Worm (Caenorhabditis elegans) whole organism, L4 larva: ENCODE measurements around the gene iglr-1.

Experiments used
- D1046.2 ChIP-seq: fragments of 200-800 bp; sonication (Bioruptor generic); IDR thresholded peaks from 2 replicates; pipeline ENCODE4 v1.3.6; 2022; ENCODE audit warnings: missing genetic modification characterization, missing compliant biosample characterization
- F49E8.2 ChIP-seq: sonication (generic microtip); optimal IDR thresholded peaks from 2 replicates; lab custom pipeline; 2016; ENCODE audit warnings: missing compliant biosample characterization, mild to moderate bottlenecking, missing genetic modification characterization, borderline replicate concordance
- T26A8.4 ChIP-seq: fragments of 200-800 bp; sonication (Bioruptor generic); IDR thresholded peaks from 2 replicates; pipeline ENCODE4 v1.3.6; 2022; ENCODE audit warnings: missing genetic modification characterization, missing compliant biosample characterization
- Y105C5A.15 ChIP-seq: fragments of 200-800 bp; sonication (Bioruptor generic); IDR thresholded peaks from 2 replicates; pipeline ENCODE4 v1.3.6; 2022; ENCODE audit warnings: missing genetic modification characterization, missing compliant biosample characterization
- Y48G9A.11 ChIP-seq: fragments of 200-800 bp; sonication (Bioruptor generic); IDR thresholded peaks from 2 replicates; pipeline ENCODE4 v1.3.6; 2022; ENCODE audit warnings: missing genetic modification reagents, missing genetic modification characterization, missing compliant biosample characterization
- Y75B8A.6 ChIP-seq: fragments of 200-800 bp; sonication (Bioruptor generic); IDR thresholded peaks from 2 replicates; pipeline ENCODE4 v1.3.6; 2022; ENCODE audit warnings: missing genetic modification reagents, missing genetic modification characterization, missing compliant biosample characterization
- ZK546.5 ChIP-seq, 2 experiments: sonication (generic microtip); optimal IDR thresholded peaks; 2 replicates each; lab custom pipeline; 2017; ENCODE audit warnings: missing biosample characterization in 2 of 2, missing genetic modification characterization in 2 of 2
- arid-1 ChIP-seq: fragments of 200-800 bp; sonication (Bioruptor generic); conservative IDR thresholded peaks from 2 replicates; pipeline ENCODE4 v1.3.6; 2022; ENCODE audit warnings: missing genetic modification reagents, missing genetic modification characterization, missing compliant biosample characterization
- attf-4 ChIP-seq: sonication (generic microtip); optimal IDR thresholded peaks from 3 replicates; lab custom pipeline; 2017; ENCODE audit warnings: missing biosample characterization, missing genetic modification characterization
- ceh-20 ChIP-seq: fragments of 200-800 bp; sonication (Bioruptor generic); IDR thresholded peaks from 2 replicates; pipeline ENCODE4 v1.3.6; 2022; ENCODE audit warnings: missing genetic modification reagents, missing genetic modification characterization, missing compliant biosample characterization
- ceh-62 ChIP-seq: sonication (generic microtip); optimal IDR thresholded peaks from 2 replicates; lab custom pipeline; 2017; ENCODE audit warnings: missing biosample characterization, missing genetic modification characterization
- ces-1 ChIP-seq: fragments of 150-350 bp; sonication (generic microtip); optimal IDR thresholded peaks from 4 replicates; lab custom pipeline; 2014; ENCODE audit warnings: missing biosample characterization, missing genetic modification reagents, missing genetic modification characterization
- cey-2 ChIP-seq: sonication (generic microtip); optimal IDR thresholded peaks from 3 replicates; lab custom pipeline; 2017; ENCODE audit warnings: missing genetic modification characterization, mild to moderate bottlenecking, missing compliant biosample characterization, antibody characterized with exemption, borderline replicate concordance; ENCODE audit not compliant: insufficient read depth
- daf-12 ChIP-seq: fragments of 150-350 bp; optimal IDR thresholded peaks from 2 replicates; lab custom pipeline; 2014; ENCODE audit warnings: missing biosample characterization, missing genetic modification reagents, missing genetic modification characterization
- dmd-6 ChIP-seq: fragments of 200-800 bp; sonication (Bioruptor generic); IDR thresholded peaks from 2 replicates; pipeline ENCODE4 v1.3.6; 2022; ENCODE audit warnings: missing genetic modification reagents, missing genetic modification characterization, missing compliant biosample characterization
- duxl-1 ChIP-seq: sonication (generic microtip); optimal IDR thresholded peaks from 2 replicates; lab custom pipeline; 2016; ENCODE audit warnings: mild to moderate bottlenecking, missing genetic modification characterization, moderate library complexity, missing compliant biosample characterization; ENCODE audit not compliant: poor library complexity
- dve-1 ChIP-seq: sonication (generic microtip); optimal IDR thresholded peaks from 2 replicates; lab custom pipeline; 2017; ENCODE audit warnings: antibody characterized with exemption, mild to moderate bottlenecking, missing genetic modification characterization, missing compliant biosample characterization; ENCODE audit not compliant: insufficient read depth
- egl-27 ChIP-seq: sonication (generic microtip); optimal IDR thresholded peaks from 3 replicates; lab custom pipeline; 2017; ENCODE audit warnings: missing biosample characterization, missing genetic modification reagents, missing genetic modification characterization
- egl-43 ChIP-seq: fragments of 200-800 bp; sonication (Bioruptor generic); IDR thresholded peaks from 2 replicates; pipeline ENCODE4 v1.3.6; 2022; ENCODE audit warnings: missing genetic modification reagents, missing genetic modification characterization, missing compliant biosample characterization
- fkh-10 ChIP-seq: fragments of 150-350 bp; optimal IDR thresholded peaks from 2 replicates; lab custom pipeline; 2014; ENCODE audit warnings: missing biosample characterization, missing genetic modification reagents, missing genetic modification characterization
- fos-1 ChIP-seq: fragments of 150-350 bp; optimal IDR thresholded peaks from 2 replicates; lab custom pipeline; 2014; ENCODE audit warnings: missing biosample characterization, missing genetic modification characterization
- gei-8 ChIP-seq: fragments of 200-800 bp; sonication (Bioruptor generic); optimal IDR thresholded peaks from 2 replicates; lab custom pipeline; 2018; ENCODE audit warnings: mild to moderate bottlenecking, missing genetic modification characterization, missing compliant biosample characterization
- hmg-1.1 ChIP-seq: fragments of 200-800 bp; sonication (Bioruptor generic); IDR thresholded peaks from 2 replicates; pipeline ENCODE4 v1.3.6; 2022; ENCODE audit warnings: missing genetic modification reagents, missing genetic modification characterization, missing compliant biosample characterization
- lim-7 ChIP-seq: fragments of 200-800 bp; sonication (Bioruptor generic); IDR thresholded peaks from 2 replicates; pipeline ENCODE4 v1.3.6; 2022; ENCODE audit warnings: missing genetic modification characterization, missing compliant biosample characterization
- lin-15B ChIP-seq: fragments of 150-350 bp; sonication (generic microtip); optimal IDR thresholded peaks from 3 replicates; lab custom pipeline; 2014; ENCODE audit warnings: missing biosample characterization, missing genetic modification characterization
- lin-39 ChIP-seq: fragments of 150-350 bp; optimal IDR thresholded peaks from 2 replicates; lab custom pipeline; 2014; ENCODE audit warnings: missing biosample characterization, missing genetic modification reagents, missing genetic modification characterization
- lsy-2 ChIP-seq, 2 experiments: fragments of 150-350 bp in 1 of 2; sonication (generic microtip) in 1 of 2; optimal IDR thresholded peaks; 2 replicates each; lab custom pipeline; 2014 to 2017; ENCODE audit warnings: missing biosample characterization in 2 of 2, missing genetic modification characterization in 2 of 2
- madf-9 ChIP-seq: fragments of 200-800 bp; sonication (Bioruptor generic); conservative IDR thresholded peaks from 2 replicates; pipeline ENCODE4 v1.3.6; 2022; ENCODE audit warnings: missing genetic modification reagents, missing genetic modification characterization, missing compliant biosample characterization
- mdl-1 ChIP-seq, 2 experiments: fragments of 150-350 bp in 1 of 2; sonication (generic microtip) in 1 of 2; optimal IDR thresholded peaks; 2 replicates each; lab custom pipeline; 2014 to 2017; ENCODE audit warnings: missing biosample characterization in 2 of 2, missing genetic modification characterization in 2 of 2
- mep-1 ChIP-seq: fragments of 150-350 bp; sonication (generic microtip); optimal IDR thresholded peaks from 3 replicates; lab custom pipeline; 2014; ENCODE audit warnings: missing biosample characterization, missing genetic modification characterization
- mxl-2 ChIP-seq: fragments of 200-800 bp; sonication (Bioruptor generic); conservative IDR thresholded peaks from 2 replicates; pipeline ENCODE4 v1.3.6; 2022; ENCODE audit warnings: missing genetic modification reagents, missing genetic modification characterization, missing compliant biosample characterization
- nhr-11 ChIP-seq: fragments of 150-350 bp; optimal IDR thresholded peaks from 2 replicates; lab custom pipeline; 2014; ENCODE audit warnings: missing biosample characterization, missing genetic modification characterization
- nhr-111 ChIP-seq: fragments of 200-800 bp; sonication (Bioruptor generic); optimal IDR thresholded peaks from 2 replicates; lab custom pipeline; 2018; ENCODE audit warnings: mild to moderate bottlenecking, missing genetic modification characterization, missing compliant biosample characterization
- nhr-237 ChIP-seq: sonication (generic microtip); optimal IDR thresholded peaks from 2 replicates; lab custom pipeline; 2017; ENCODE audit warnings: missing biosample characterization, missing genetic modification characterization
- nhr-25 ChIP-seq: sonication (generic microtip); optimal IDR thresholded peaks from 2 replicates; lab custom pipeline; 2017; ENCODE audit warnings: missing genetic modification characterization, mild to moderate bottlenecking, missing compliant biosample characterization, antibody characterized with exemption, moderate library complexity, borderline replicate concordance; ENCODE audit not compliant: insufficient read depth
- nhr-28 ChIP-seq: fragments of 150-350 bp; optimal IDR thresholded peaks from 2 replicates; lab custom pipeline; 2014; ENCODE audit warnings: missing biosample characterization, missing genetic modification characterization
- nhr-41 ChIP-seq: fragments of 200-800 bp; sonication (Bioruptor generic); IDR thresholded peaks from 2 replicates; pipeline ENCODE4 v1.3.6; 2022; ENCODE audit warnings: missing genetic modification reagents, missing genetic modification characterization, missing compliant biosample characterization
- nhr-76 ChIP-seq: fragments of 150-350 bp; optimal IDR thresholded peaks from 2 replicates; lab custom pipeline; 2014; ENCODE audit warnings: missing biosample characterization, missing genetic modification characterization
- pqm-1 ChIP-seq: sonication (generic microtip); optimal IDR thresholded peaks from 2 replicates; lab custom pipeline; 2017; ENCODE audit warnings: missing biosample characterization, missing genetic modification characterization
- rbr-2 ChIP-seq: sonication (generic microtip); optimal IDR thresholded peaks from 2 replicates; lab custom pipeline; 2016; ENCODE audit warnings: missing genotype, missing genetic modification characterization, missing compliant biosample characterization
- saeg-2 ChIP-seq: fragments of 200-800 bp; sonication (Bioruptor generic); IDR thresholded peaks from 2 replicates; pipeline ENCODE4 v1.3.6; 2022; ENCODE audit warnings: missing genetic modification reagents, missing genetic modification characterization, missing compliant biosample characterization
- set-16 ChIP-seq: fragments of 200-800 bp; sonication (Bioruptor generic); IDR thresholded peaks from 2 replicates; pipeline ENCODE4 v1.3.6; 2022; ENCODE audit warnings: missing genetic modification reagents, missing genetic modification characterization, missing compliant biosample characterization
- skn-1 ChIP-seq: fragments of 150-350 bp; optimal IDR thresholded peaks from 2 replicates; lab custom pipeline; 2014; ENCODE audit warnings: missing biosample characterization, missing genetic modification characterization
- snpc-1.2 ChIP-seq: fragments of 200-800 bp; sonication (Bioruptor generic); IDR thresholded peaks from 2 replicates; pipeline ENCODE4 v1.3.6; 2022; ENCODE audit warnings: missing genetic modification reagents, missing genetic modification characterization, missing compliant biosample characterization
- snpc-4 ChIP-seq: fragments of 150-350 bp; optimal IDR thresholded peaks from 2 replicates; lab custom pipeline; 2014; ENCODE audit warnings: missing biosample characterization, missing genetic modification characterization
- spr-3 ChIP-seq: fragments of 200-800 bp; sonication (Bioruptor generic); optimal IDR thresholded peaks from 2 replicates; lab custom pipeline; 2018; ENCODE audit warnings: mild to moderate bottlenecking, missing genetic modification characterization, missing compliant biosample characterization
- tra-1 ChIP-seq: fragments of 200-800 bp; sonication (Bioruptor generic); IDR thresholded peaks from 2 replicates; pipeline ENCODE4 v1.3.6; 2022; ENCODE audit warnings: missing genetic modification reagents, missing genetic modification characterization, missing compliant biosample characterization
- unc-130 ChIP-seq: sonication (generic microtip); optimal IDR thresholded peaks from 2 replicates; lab custom pipeline; 2016; ENCODE audit warnings: missing genetic modification reagents, missing genetic modification characterization, missing compliant biosample characterization
- vab-7 ChIP-seq: fragments of 200-800 bp; sonication (Bioruptor generic); IDR thresholded peaks from 2 replicates; pipeline ENCODE4 v1.3.6; 2022; ENCODE audit warnings: missing genetic modification reagents, missing genetic modification characterization, missing compliant biosample characterization
- zip-11 ChIP-seq: fragments of 200-800 bp; sonication (Bioruptor generic); IDR thresholded peaks from 2 replicates; pipeline ENCODE4 v1.3.6; 2022; ENCODE audit warnings: missing genetic modification characterization, missing compliant biosample characterization
- ztf-11 ChIP-seq: fragments of 150-350 bp; optimal IDR thresholded peaks from 2 replicates; lab custom pipeline; 2014; ENCODE audit warnings: missing biosample characterization, missing genetic modification characterization
- ztf-7 ChIP-seq: fragments of 150-350 bp; optimal IDR thresholded peaks from 2 replicates; lab custom pipeline; 2014; ENCODE audit warnings: missing biosample characterization, missing genetic modification characterization

Gene iglr-1

DNA sequence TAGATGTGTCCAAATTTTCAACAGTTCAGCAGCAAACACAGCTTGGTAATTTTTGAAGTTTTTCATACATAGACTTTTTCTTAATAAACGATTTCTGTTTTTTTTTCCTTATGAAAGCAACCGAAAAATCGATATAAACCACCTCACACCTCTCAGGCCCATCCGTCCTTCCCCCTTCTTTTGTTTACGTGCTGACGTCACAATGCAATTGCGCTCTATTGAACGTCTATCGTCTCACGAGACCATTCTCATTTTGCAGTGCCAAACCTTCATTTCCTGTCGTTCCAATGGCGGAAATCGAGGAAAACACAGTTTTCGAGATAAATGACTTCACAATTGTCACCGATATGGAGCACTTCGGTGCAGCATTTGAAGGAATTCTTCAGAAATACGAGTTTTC, 7.9 kb downstream of the iglr-1 start, which contains the start of gene rbg-1:
rbg-1 (plus strand) TSS at position 260 of the 400 bp plus-strand sequence.
- TF ChIP-seq zip-11 (GFP tag; lab: Robert Waterston, UW) (no peak), nhr-41 (GFP tag; lab: Robert Waterston, UW) (no peak), gei-8 (GFP tag; lab: Kevin White, UChicago) (no peak), egl-43 (GFP tag; lab: Robert Waterston, UW) (no peak), cey-2 (no peak), vab-7 (GFP tag; lab: Robert Waterston, UW) (no peak), spr-3 (GFP tag; lab: Kevin White, UChicago) (no peak), rbr-2 (tag; lab: Kevin White, UChicago) (peak; percentile 78), Y105C5A.15 (GFP tag; lab: Robert Waterston, UW) (no peak), unc-130 (no peak), mdl-1 (tag; optimal IDR thresholded peaks at IDR 0.05; lab: Kevin White, UChicago) (peak in 1 of 2 experiments; percentile 68), ztf-7 (tag; lab: Kevin White, UChicago) (no peak), ZK546.5 (tag; optimal IDR thresholded peaks at IDR 0.05; lab: Kevin White, UChicago) (no peak), hmg-1.1 (GFP tag; lab: Robert Waterston, UW) (peak; percentile 59), ztf-11 (tag; lab: Kevin White, UChicago) (no peak), T26A8.4 (GFP tag; lab: Robert Waterston, UW) (peak; percentile 71), snpc-4 (tag; lab: Kevin White, UChicago) (no peak), nhr-11 (tag; lab: Kevin White, UChicago) (peak; percentile 65), D1046.2 (no peak), duxl-1 (tag; lab: Kevin White, UChicago) (no peak), mep-1 (tag; lab: Kevin White, UChicago) (peak; percentile 84), lsy-2 (tag; optimal IDR thresholded peaks at IDR 0.05; lab: Kevin White, UChicago) (peak in 1 of 2 experiments; percentile 78), madf-9 (GFP tag; lab: Robert Waterston, UW) (no peak), nhr-111 (GFP tag; lab: Kevin White, UChicago) (no peak), dve-1 (tag; lab: Kevin White, UChicago) (peak; percentile 76), dmd-6 (GFP tag; lab: Robert Waterston, UW) (peak; percentile 66), daf-12 (tag; lab: Kevin White, UChicago) (no peak), arid-1 (GFP tag; lab: Robert Waterston, UW) (no peak), Y48G9A.11 (GFP tag; lab: Robert Waterston, UW) (no peak), pqm-1 (tag; lab: Kevin White, UChicago) (peak; percentile 28), F49E8.2 (tag; lab: Kevin White, UChicago) (no peak), lin-15B (tag; lab: Kevin White, UChicago) (no peak), Y75B8A.6 (GFP tag; lab: Robert Waterston, UW) (no peak), nhr-237 (tag; lab: Kevin White, UChicago) (no peak), egl-27 (tag; lab: Kevin White, UChicago) (no peak), skn-1 (tag; lab: Kevin White, UChicago) (no peak), snpc-1.2 (GFP tag; lab: Robert Waterston, UW) (no peak), tra-1 (0 out of 2 replicates have a peak, but pooled peaks have one; percentile 53), ces-1 (GFP tag; lab: Kevin White, UChicago) (no peak), lin-39 (no peak), saeg-2 (no peak), fos-1 (no peak), set-16 (GFP tag; lab: Robert Waterston, UW) (no peak), fkh-10 (GFP tag; lab: Kevin White, UChicago) (peak; percentile 53), attf-4 (no peak), nhr-25 (tag; lab: Kevin White, UChicago) (peak; percentile 47), nhr-76 (tag; lab: Kevin White, UChicago) (no peak), mxl-2 (GFP tag; lab: Robert Waterston, UW) (no peak), ceh-62 (tag; lab: Kevin White, UChicago) (no peak), nhr-28 (peak; percentile 55), ceh-20 (0 out of 2 replicates have a peak, but pooled peaks have one; percentile 21), lim-7 (GFP tag; lab: Robert Waterston, UW) (no peak)
